Worm (Caenorhabditis elegans): ENCODE measurements around the gene T24D5.1.

DNA sequence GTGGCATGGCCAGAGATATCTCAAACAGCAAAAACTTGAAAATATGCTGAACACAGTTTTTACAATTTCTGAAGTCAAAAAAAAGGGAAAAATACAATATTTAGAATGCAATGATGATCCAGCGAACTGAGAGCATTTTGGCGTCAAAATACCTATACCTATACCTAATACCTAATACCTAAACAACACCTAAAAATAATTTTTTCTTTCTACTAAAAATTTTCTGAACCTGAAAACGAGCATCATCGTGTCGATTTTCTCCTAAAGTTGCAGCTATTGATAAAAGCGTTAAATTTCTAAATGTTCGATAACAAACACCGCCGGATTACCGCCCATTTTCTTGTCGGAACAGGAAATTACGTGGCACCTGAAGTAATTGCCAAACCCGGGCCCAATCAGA is 22.3 kb downstream of the T24D5.1 start, which contains the start of gene T24D5.4:
- TF ChIP-seq lsy-2 (tag; optimal IDR thresholded peaks at IDR 0.05) (no peak), lin-39 (tag; optimal IDR thresholded peaks at IDR 0.05) (no peak), zag-1 (tag; optimal IDR thresholded peaks at IDR 0.05) (no peak), unc-62 (GFP tag; optimal IDR thresholded peaks at IDR 0.05) (no peak), nhr-77 (tag; optimal IDR thresholded peaks at IDR 0.05) (no peak), skn-1 (tag; optimal IDR thresholded peaks at IDR 0.05) (no peak)
